Worm (Caenorhabditis elegans) whole organism, L4 larva: ENCODE data around the gene sre-41.

Experiments used
- F49E8.2 ChIP-seq: sonication (generic microtip); optimal IDR thresholded peaks from 2 replicates; lab custom pipeline; 2016; ENCODE audit warnings: missing compliant biosample characterization, mild to moderate bottlenecking, missing genetic modification characterization, borderline replicate concordance
- Y105C5A.15 ChIP-seq: fragments of 200-800 bp; sonication (Bioruptor generic); IDR thresholded peaks from 2 replicates; pipeline ENCODE4 v1.3.6; 2022; ENCODE audit warnings: missing genetic modification characterization, missing compliant biosample characterization
- aly-2 ChIP-seq: sonication (generic microtip); optimal IDR thresholded peaks from 2 replicates; lab custom pipeline; 2018; ENCODE audit warnings: missing biosample characterization, missing genetic modification characterization
- ceh-82 ChIP-seq: sonication (generic microtip); optimal IDR thresholded peaks from 2 replicates; lab custom pipeline; 2017; ENCODE audit warnings: missing biosample characterization, missing genetic modification characterization
- lin-15B ChIP-seq: fragments of 150-350 bp; sonication (generic microtip); optimal IDR thresholded peaks from 3 replicates; lab custom pipeline; 2014; ENCODE audit warnings: missing biosample characterization, missing genetic modification characterization
- madf-5 ChIP-seq, 2 experiments: fragments of 200-800 bp; sonication (Bioruptor generic); IDR thresholded peaks; 2 replicates each; pipeline ENCODE4 v1.3.6; 2022; ENCODE audit warnings: missing compliant biosample characterization in 2 of 2, missing genetic modification characterization in 2 of 2
- nhr-28 ChIP-seq: fragments of 150-350 bp; optimal IDR thresholded peaks from 2 replicates; lab custom pipeline; 2014; ENCODE audit warnings: missing biosample characterization, missing genetic modification characterization
- nhr-76 ChIP-seq: fragments of 150-350 bp; optimal IDR thresholded peaks from 2 replicates; lab custom pipeline; 2014; ENCODE audit warnings: missing biosample characterization, missing genetic modification characterization
- pha-4 ChIP-seq, 2 experiments: fragments of 150-350 bp in 1 of 2; fragments of 200-800 bp in 1 of 2; sonication (Bioruptor generic) in 1 of 2; IDR thresholded peaks in 1 of 2; optimal IDR thresholded peaks in 1 of 2; 2 replicates each; pipeline versions ENCODE4 v1.3.6 to Lab custom; 2014 to 2022; ENCODE audit warnings: missing genetic modification characterization in 2 of 2, missing genetic modification reagents in 2 of 2, missing biosample characterization in 1 of 2, missing compliant biosample characterization in 1 of 2
- unc-130 ChIP-seq: sonication (generic microtip); optimal IDR thresholded peaks from 2 replicates; lab custom pipeline; 2016; ENCODE audit warnings: missing genetic modification reagents, missing genetic modification characterization, missing compliant biosample characterization
- unc-39 ChIP-seq: sonication (generic microtip); optimal IDR thresholded peaks from 2 replicates; lab custom pipeline; 2017; ENCODE audit warnings: missing biosample characterization, missing genetic modification characterization

DNA sequence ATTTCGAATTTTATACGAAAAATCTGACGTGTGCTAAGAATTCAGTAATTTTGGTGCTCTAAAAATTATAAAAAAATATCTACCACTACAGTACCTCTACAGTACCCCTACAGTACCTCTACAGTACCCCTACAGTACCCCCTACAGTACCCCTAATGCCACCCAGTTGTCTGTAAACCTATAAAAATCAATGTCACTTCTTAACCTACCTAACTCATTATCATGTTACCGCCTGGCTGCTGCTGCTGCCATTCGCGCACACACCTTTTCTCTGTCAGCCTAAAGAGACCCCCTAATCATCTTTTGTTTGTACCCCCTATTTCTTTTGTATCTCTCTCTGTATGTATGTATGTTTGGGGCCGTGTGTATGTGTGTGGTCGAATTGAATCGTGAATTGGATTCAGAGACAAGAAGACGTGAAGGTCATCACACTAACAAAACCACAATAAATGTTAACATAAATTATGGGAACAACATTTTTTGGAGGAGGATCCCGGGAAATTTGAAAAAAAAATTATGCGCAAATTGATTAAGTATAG is 37.3 kb upstream of the sre-41 start:
- TF ChIP-seq ceh-82 (tag; lab: Kevin White, UChicago) (no peak), madf-5 (GFP tag; IDR thresholded peaks at IDR 0.05; lab: Robert Waterston, UW) (no peak), F49E8.2 (tag; lab: Kevin White, UChicago) (no peak), nhr-28 (tag; lab: Kevin White, UChicago) (peak; percentile 43), pha-4 (GFP tag; IDR thresholded peaks at IDR 0.05; lab: Robert Waterston, UW) (no peak), pha-4 (tag; optimal IDR thresholded peaks at IDR 0.05; lab: Kevin White, UChicago) (no peak), nhr-76 (no peak), Y105C5A.15 (GFP tag; lab: Robert Waterston, UW) (no peak), aly-2 (tag; lab: Kevin White, UChicago) (no peak), unc-39 (tag; lab: Kevin White, UChicago) (no peak), lin-15B (tag; lab: Kevin White, UChicago) (no peak), unc-130 (GFP tag; lab: Kevin White, UChicago) (no peak)
